Worm (Caenorhabditis elegans): ENCODE data around the gene F28A12.3.

F28A12.3 gene

DNA sequence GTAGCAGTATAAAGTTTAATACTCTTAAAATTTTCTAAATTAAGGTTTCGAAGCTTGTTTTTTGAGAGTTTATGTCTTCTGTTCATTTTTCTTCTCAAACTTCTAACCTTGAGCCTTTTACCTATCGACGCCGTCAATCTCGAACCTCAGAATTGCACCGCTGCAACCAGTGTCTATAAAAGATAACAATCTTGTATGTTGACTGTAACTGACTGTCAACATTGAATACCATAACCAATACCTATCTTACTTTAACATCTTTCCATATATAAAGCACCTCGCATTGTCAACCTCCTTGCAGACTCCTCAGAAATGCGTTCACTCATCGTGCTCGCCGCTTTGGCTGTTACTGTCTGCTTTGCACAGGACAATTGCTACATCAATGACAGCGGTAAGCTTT, 22.4 kb downstream of the F28A12.3 start, which contains the start of gene grd-5:
Gene grd-5 (plus strand): TSS at position 295 of the 400 bp plus-strand sequence.
- TF ChIP-seq ref-1 (GFP tag; conservative IDR thresholded peaks at IDR 0.05) (no peak), cog-1 (tag; optimal IDR thresholded peaks at IDR 0.05) (no peak), med-1 (GFP tag; optimal IDR thresholded peaks at IDR 0.05; ENCODE audit: insufficient read depth) (no peak), klf-2 (GFP tag; conservative IDR thresholded peaks at IDR 0.05) (no peak), ztf-29 (GFP tag; IDR thresholded peaks at IDR 0.05) (no peak), ztf-23 (GFP tag; IDR thresholded peaks at IDR 0.05) (no peak), T22C8.4 (GFP tag; IDR thresholded peaks at IDR 0.05) (no peak), tab-1 (GFP tag; IDR thresholded peaks at IDR 0.05) (no peak), flt-1 (GFP tag; IDR thresholded peaks at IDR 0.05) (no peak)

DNA sequence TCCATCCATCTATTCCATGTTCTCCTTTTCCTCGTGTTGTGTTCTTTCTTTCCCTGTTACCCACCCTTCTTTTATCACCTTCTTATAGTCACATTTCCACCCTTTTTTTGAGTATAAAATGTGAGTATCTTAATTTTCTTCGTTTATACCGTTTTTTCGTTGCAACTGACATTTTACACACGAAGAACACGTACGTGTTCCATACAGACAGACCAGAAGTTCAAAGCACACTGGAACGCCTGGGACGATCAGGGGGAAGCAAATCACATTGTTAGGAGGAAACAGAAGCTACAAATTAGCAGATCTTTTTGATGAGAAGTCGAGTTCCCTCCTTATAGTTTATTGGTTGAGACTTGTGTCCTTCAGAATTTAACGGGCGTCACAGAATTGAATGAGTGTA, 25.5 kb downstream of the F28A12.3 start:
- no peak for TF ChIP-seq cog-1 (tag; optimal IDR thresholded peaks at IDR 0.05)
- TF ChIP-seq T22C8.4 (GFP tag; IDR thresholded peaks at IDR 0.05) = no peak
- TF ChIP-seq tab-1 (GFP tag; IDR thresholded peaks at IDR 0.05) = no peak
- no peak for TF ChIP-seq ref-1 (GFP tag; conservative IDR thresholded peaks at IDR 0.05)
- TF ChIP-seq flt-1 (GFP tag; IDR thresholded peaks at IDR 0.05) = no peak
- no peak for TF ChIP-seq ztf-29 (GFP tag; IDR thresholded peaks at IDR 0.05)
- no peak for TF ChIP-seq klf-2 (GFP tag; conservative IDR thresholded peaks at IDR 0.05)
- TF ChIP-seq ztf-23 (GFP tag; IDR thresholded peaks at IDR 0.05) = no peak
- no peak for TF ChIP-seq med-1 (GFP tag; optimal IDR thresholded peaks at IDR 0.05; ENCODE audit: insufficient read depth)

DNA sequence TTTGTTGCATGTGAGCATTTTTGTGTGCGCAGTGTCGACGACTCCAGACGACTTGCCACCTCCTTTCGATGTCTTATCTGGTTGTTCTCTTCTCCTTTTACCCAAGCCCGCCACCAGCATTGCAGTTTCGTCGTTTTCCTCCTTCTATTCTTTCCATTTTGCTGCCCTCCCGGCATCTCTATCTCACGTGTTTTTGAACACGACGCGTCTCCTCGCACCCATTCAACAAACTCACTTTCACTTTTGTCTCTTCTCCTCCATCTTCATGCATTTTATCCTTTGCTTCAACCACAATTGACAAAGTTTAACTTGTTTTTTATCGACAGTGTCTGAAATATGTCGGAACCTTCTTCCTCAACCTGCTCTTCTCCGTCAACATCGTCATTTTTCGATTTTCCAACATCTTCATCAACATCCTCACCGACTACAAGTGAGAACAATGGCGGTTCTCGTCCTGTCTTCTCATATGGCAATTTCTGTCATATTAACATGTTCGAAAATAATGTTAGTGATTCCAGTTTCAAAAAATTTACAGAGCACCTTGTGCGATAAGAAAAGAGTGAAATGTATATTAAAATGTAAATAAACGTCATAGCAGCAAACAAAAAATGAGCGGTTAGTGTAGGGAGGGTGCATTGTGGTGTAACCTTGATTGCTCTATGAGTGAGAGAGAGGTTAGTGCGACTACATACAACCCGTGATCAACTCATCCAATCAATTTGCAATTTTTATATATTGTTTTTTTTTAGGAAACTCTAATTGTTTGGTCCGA, 30.3 kb downstream of the F28A12.3 start, which contains the start of gene fip-4:
Gene fip-4 (minus strand): TSS at position 636 of the 772 bp plus-strand sequence.
- TF ChIP-seq flt-1 (GFP tag; IDR thresholded peaks at IDR 0.05) = no peak

DNA sequence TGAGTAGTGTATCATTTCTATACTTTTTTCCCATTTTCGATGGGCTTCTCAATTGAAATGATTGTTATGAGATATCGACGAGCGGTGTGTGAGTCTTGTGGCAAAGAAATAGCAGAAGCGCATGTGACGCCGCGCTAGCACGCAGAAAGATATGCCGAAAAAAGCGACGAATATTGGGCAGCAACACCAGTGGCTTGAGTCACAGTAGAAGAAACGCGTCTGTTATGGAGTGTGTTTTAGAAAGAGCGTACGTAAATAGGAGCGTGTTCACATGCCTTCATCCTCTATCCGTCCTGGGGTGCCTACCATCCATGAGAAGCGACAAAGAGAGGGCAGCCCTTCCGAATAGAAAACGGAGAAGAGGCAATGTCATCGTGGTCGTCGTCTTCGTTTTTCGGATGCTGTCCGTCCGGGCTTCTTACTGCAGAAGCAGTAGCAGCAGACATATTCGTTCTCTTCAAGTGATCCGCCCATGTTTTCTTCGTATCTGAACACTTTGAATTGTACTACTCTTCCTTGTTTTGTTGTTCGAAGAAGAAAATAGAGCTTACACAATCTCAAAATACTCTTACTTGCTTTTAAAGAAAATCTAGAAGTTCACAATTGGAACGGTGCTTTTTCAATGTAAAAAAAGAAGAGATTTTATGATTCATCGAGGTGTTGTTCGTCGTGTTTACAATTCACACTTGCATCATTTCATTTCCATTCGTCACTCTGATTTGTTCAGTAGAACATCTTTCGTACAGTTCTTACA, 31.2 kb downstream of the F28A12.3 start:
- 0 out of 2 replicates have a peak, but pooled peaks have one; percentile 42 for TF ChIP-seq ztf-23 (GFP tag; IDR thresholded peaks at IDR 0.05)
- no peak for TF ChIP-seq cog-1 (tag; optimal IDR thresholded peaks at IDR 0.05)
- TF ChIP-seq T22C8.4 (GFP tag; IDR thresholded peaks at IDR 0.05) = no peak
- no peak for TF ChIP-seq klf-2 (GFP tag; conservative IDR thresholded peaks at IDR 0.05)

DNA sequence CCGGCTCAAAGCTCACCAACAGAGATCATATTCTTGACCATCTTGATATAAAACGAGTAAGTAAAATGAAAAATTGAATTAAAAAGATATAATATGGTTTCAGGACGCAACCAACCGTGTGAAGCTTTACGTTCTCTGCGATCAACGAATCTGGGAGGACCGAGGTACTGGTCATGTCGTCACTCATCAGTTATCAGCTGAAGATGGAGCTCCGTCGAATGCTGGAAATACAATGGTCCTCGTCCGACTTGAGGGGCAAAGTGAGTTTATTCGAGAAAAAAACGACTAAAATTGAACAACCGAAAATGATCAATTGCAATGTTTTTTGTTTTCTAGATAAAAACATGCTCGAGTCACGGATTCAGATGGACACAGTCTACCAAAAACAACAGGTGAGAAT, 32.7 kb downstream of the F28A12.3 start:
- TF ChIP-seq T22C8.4 (GFP tag; IDR thresholded peaks at IDR 0.05) (no peak), cog-1 (tag; optimal IDR thresholded peaks at IDR 0.05) (no peak)

DNA sequence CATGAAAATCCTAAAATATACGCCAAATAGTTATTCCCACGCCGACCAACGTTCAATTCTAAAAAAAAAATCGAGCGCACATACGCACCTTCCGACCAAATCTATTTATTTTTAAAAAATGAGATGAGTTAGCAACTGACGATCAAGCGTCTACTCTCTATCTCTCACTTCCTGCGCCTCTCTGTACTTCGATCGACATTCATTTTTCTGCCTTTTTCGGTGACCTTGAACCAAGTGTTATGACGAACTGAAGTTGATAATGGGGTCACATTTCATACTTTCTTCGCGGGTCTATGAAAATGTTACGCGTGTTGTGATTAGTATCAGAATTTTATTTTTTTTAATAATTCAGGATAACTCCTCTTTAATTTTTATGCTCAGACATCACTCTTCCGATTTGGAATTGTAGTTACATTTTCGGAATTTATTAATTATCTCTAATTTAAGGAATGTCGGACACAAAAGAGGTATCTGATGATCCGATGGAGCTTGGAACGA, 33.8 kb downstream of the F28A12.3 start, which contains the start of gene smk-1:
Gene smk-1 (plus strand): TSS at position 448 of the 498 bp plus-strand sequence.
- no peak for TF ChIP-seq ref-1 (GFP tag; conservative IDR thresholded peaks at IDR 0.05)
- no peak for TF ChIP-seq med-1 (GFP tag; optimal IDR thresholded peaks at IDR 0.05; ENCODE audit: insufficient read depth)
- no peak for TF ChIP-seq T22C8.4 (GFP tag; IDR thresholded peaks at IDR 0.05)
- TF ChIP-seq tab-1 (GFP tag; IDR thresholded peaks at IDR 0.05) = no peak
- TF ChIP-seq ztf-23 (GFP tag; IDR thresholded peaks at IDR 0.05) = no peak
- no peak for TF ChIP-seq ztf-29 (GFP tag; IDR thresholded peaks at IDR 0.05)
- TF ChIP-seq cog-1 (tag; optimal IDR thresholded peaks at IDR 0.05) = no peak
- TF ChIP-seq flt-1 (GFP tag; IDR thresholded peaks at IDR 0.05) = no peak

DNA sequence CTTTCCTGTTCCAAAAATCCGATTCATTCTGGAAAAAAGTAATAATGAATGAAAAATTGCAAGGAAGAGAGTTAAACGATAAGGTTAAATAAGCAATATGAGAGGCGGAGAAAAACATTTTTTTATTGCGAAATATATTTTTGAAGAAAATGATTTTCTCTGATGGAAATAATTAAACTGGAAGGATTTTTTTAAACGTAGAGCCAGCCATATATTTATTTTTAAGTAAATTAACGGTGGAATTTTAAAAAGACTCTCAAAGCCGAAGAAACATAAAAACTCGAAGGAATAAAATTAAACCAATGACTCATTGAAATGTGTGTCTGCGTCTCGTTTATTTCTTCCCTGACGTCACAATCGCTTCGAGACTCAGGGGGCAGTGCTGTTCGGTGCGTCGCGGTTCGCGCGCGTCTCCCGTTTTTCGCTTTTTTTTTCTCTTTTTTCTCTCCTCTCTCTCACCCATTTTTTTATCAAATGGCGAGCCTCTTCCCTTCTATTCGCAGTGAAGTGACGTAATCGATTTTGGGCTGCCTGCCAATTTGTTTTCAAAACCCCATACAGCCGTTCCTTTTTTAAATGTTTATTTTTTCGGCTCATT, 35.0 kb downstream of the F28A12.3 start, which contains the start of gene vps-60:
Gene vps-60 (minus strand): TSS at position 30 of the 598 bp plus-strand sequence.
- 0 out of 2 replicates have a peak, but pooled peaks have one; percentile 31 for TF ChIP-seq ztf-23 (GFP tag; IDR thresholded peaks at IDR 0.05)
- 0 out of 2 replicates have a peak, but pooled peaks have one; percentile 26 for TF ChIP-seq flt-1 (GFP tag; IDR thresholded peaks at IDR 0.05)
- TF ChIP-seq tab-1 (GFP tag; IDR thresholded peaks at IDR 0.05) = no peak
- TF ChIP-seq T22C8.4 (GFP tag; IDR thresholded peaks at IDR 0.05) = no peak
- no peak for TF ChIP-seq klf-2 (GFP tag; conservative IDR thresholded peaks at IDR 0.05)
- no peak for TF ChIP-seq med-1 (GFP tag; optimal IDR thresholded peaks at IDR 0.05; ENCODE audit: insufficient read depth)
- no peak for TF ChIP-seq ref-1 (GFP tag; conservative IDR thresholded peaks at IDR 0.05)
- TF ChIP-seq cog-1 (tag; optimal IDR thresholded peaks at IDR 0.05) = peak; percentile 71
- TF ChIP-seq ztf-29 (GFP tag; IDR thresholded peaks at IDR 0.05) = no peak

DNA sequence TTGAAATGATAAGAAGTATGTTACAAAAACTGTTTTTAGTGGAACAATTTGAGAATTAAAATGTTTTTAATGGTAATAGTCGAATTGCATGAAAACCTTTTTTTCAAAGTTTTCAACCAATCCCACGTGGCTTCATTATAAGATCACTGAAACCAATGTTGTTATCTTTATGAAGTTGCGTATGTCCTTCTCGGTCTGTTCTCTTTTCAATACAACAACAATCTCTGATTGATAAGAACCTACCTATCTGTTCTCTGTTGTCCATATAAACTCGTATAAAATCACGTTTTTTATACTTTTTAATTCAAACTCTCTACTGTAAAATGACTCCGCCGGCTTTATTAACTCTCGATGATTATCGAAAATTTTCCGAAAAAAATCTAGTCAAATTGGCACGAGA, 37.9 kb downstream of the F28A12.3 start, which contains the start of gene F41E6.5:
Gene F41E6.5 (plus strand): TSS at position 209 of the 400 bp plus-strand sequence.
- no peak for TF ChIP-seq ztf-29 (GFP tag; IDR thresholded peaks at IDR 0.05)
- no peak for TF ChIP-seq ztf-23 (GFP tag; IDR thresholded peaks at IDR 0.05)
- TF ChIP-seq T22C8.4 (GFP tag; IDR thresholded peaks at IDR 0.05) = no peak
- TF ChIP-seq ref-1 (GFP tag; conservative IDR thresholded peaks at IDR 0.05) = no peak
- no peak for TF ChIP-seq cog-1 (tag; optimal IDR thresholded peaks at IDR 0.05)
- TF ChIP-seq med-1 (GFP tag; optimal IDR thresholded peaks at IDR 0.05; ENCODE audit: insufficient read depth) = no peak
- TF ChIP-seq klf-2 (GFP tag; conservative IDR thresholded peaks at IDR 0.05) = no peak
- TF ChIP-seq tab-1 (GFP tag; IDR thresholded peaks at IDR 0.05) = no peak
- TF ChIP-seq flt-1 (GFP tag; IDR thresholded peaks at IDR 0.05) = no peak

DNA sequence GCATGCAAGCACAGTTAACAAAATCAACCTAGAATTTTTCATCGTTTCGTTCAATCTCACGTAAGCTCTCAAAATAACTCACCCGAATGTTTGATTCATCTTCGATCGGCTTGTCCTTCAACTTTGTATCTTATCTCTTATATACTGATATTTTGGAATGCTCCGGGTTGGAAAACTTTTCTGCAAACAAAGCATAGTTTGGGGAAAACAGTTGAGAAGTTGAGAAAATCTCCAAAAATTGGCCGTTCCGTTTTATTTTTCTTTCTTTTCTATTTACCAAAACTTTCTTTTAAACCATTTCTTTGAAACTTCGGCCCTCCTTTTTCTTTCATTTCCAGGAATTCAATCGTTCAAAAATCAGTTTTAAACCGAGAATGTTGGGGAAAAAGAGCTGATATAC, 38.5 kb downstream of the F28A12.3 start, which contains the start of gene F41E6.15:
Gene F41E6.15 (minus strand): TSS at position 101 of the 400 bp plus-strand sequence.
- TF ChIP-seq ztf-29 (GFP tag; IDR thresholded peaks at IDR 0.05) (no peak), ztf-23 (GFP tag; IDR thresholded peaks at IDR 0.05) (no peak), med-1 (GFP tag; optimal IDR thresholded peaks at IDR 0.05; ENCODE audit: insufficient read depth) (no peak), klf-2 (GFP tag; conservative IDR thresholded peaks at IDR 0.05) (no peak), flt-1 (GFP tag; IDR thresholded peaks at IDR 0.05) (no peak), ref-1 (GFP tag; conservative IDR thresholded peaks at IDR 0.05) (no peak), T22C8.4 (GFP tag; IDR thresholded peaks at IDR 0.05) (no peak), cog-1 (tag; optimal IDR thresholded peaks at IDR 0.05) (no peak), tab-1 (GFP tag; IDR thresholded peaks at IDR 0.05) (no peak)
